Fruit fly (Drosophila melanogaster) whole organism, wandering third instar larva: ENCODE data around the gene Toll-6.

Experiments
- CG9705 ChIP-seq: fragments of 200-800 bp; sonication (Bioruptor generic); optimal IDR thresholded peaks from 2 replicates; lab custom pipeline; 2018; ENCODE audit warnings: missing biosample characterization, mild to moderate bottlenecking, missing genetic modification characterization
- Dif ChIP-seq: fragments of 200-275, 200-300 bp; sonication (Bioruptor generic); optimal IDR thresholded peaks from 2 replicates; lab custom pipeline; 2018; ENCODE audit warnings: missing biosample characterization, missing genetic modification characterization; ENCODE audit not compliant: partially characterized antibody
- Hnf4 ChIP-seq: fragments of 200-800 bp; sonication (Bioruptor generic); optimal IDR thresholded peaks from 2 replicates; lab custom pipeline; 2016; ENCODE audit warnings: missing biosample characterization, mild to moderate bottlenecking, missing genetic modification characterization
- Hr78 ChIP-seq: fragments of >200 bp; optimal IDR thresholded peaks from 2 replicates; lab custom pipeline; 2017; ENCODE audit warnings: missing biosample characterization, missing genetic modification characterization
- Jra ChIP-seq: sonication (Bioruptor generic); optimal IDR thresholded peaks from 2 replicates; lab custom pipeline; 2016; ENCODE audit warnings: missing biosample characterization, missing genetic modification characterization
- N ChIP-seq: fragments of >200 bp; optimal IDR thresholded peaks from 2 replicates; lab custom pipeline; 2018; ENCODE audit warnings: missing biosample characterization, missing external identifiers, missing genetic modification characterization
- OdsH ChIP-seq: fragments of 200-800 bp; sonication (Bioruptor generic); optimal IDR thresholded peaks from 2 replicates; lab custom pipeline; 2016; ENCODE audit warnings: missing biosample characterization, mild to moderate bottlenecking, missing genetic modification characterization
- br ChIP-seq: fragments of 200-800 bp; sonication (Bioruptor generic); optimal IDR thresholded peaks from 2 replicates; lab custom pipeline; 2016; ENCODE audit warnings: missing biosample characterization, missing genetic modification characterization
- brk ChIP-seq: fragments of 200-800 bp; sonication (Bioruptor generic); optimal IDR thresholded peaks from 2 replicates; lab custom pipeline; 2016; ENCODE audit warnings: missing biosample characterization, mild to moderate bottlenecking, missing genetic modification characterization
- dmrt93B ChIP-seq: fragments of 200-800 bp; sonication (Bioruptor generic); optimal IDR thresholded peaks from 2 replicates; lab custom pipeline; 2018; ENCODE audit warnings: missing biosample characterization, mild to moderate bottlenecking, missing genetic modification characterization
- fru ChIP-seq: fragments of 200-800 bp; sonication (Bioruptor generic); optimal IDR thresholded peaks from 3 replicates; lab custom pipeline; 2016; ENCODE audit warnings: missing biosample characterization, mild to moderate bottlenecking, missing genetic modification characterization
- psq ChIP-seq: fragments of 200-800 bp; sonication (Bioruptor generic); optimal IDR thresholded peaks from 3 replicates; lab custom pipeline; 2017; ENCODE audit warnings: missing biosample characterization, mild to moderate bottlenecking, missing genetic modification characterization, moderate library complexity
- tai ChIP-seq: sonication (Bioruptor generic); optimal IDR thresholded peaks from 2 replicates; lab custom pipeline; 2016; ENCODE audit warnings: missing biosample characterization, missing genetic modification characterization
- usp ChIP-seq: fragments of >200 bp; optimal IDR thresholded peaks from 2 replicates; lab custom pipeline; 2017; ENCODE audit warnings: missing biosample characterization, missing genetic modification characterization

dm6 chr3L:15304224-15305035, 32.1 kb upstream of the Toll-6 start, which contains the start of gene CG7255:
- no peak for TF ChIP-seq psq
- no peak for TF ChIP-seq dmrt93B
- TF ChIP-seq br (GFP tag; lab: Kevin White, UChicago), result no peak
- no peak for TF ChIP-seq N (GFP tag; lab: Kevin White, UChicago)
- TF ChIP-seq usp (GFP tag; lab: Kevin White, UChicago), result no peak
- TF ChIP-seq fru (GFP tag; lab: Kevin White, UChicago), result no peak
- TF ChIP-seq Dif (GFP tag; lab: Kevin White, UChicago), result no peak
- TF ChIP-seq brk (GFP tag; lab: Kevin White, UChicago), result no peak
- no peak for TF ChIP-seq CG9705 (GFP tag; lab: Kevin White, UChicago)
- TF ChIP-seq Hnf4 (GFP tag; lab: Kevin White, UChicago), result no peak
- no peak for TF ChIP-seq OdsH (GFP tag; lab: Kevin White, UChicago)
- no peak for TF ChIP-seq tai (GFP tag; lab: Kevin White, UChicago)
- no peak for TF ChIP-seq Hr78
- TF ChIP-seq Jra (GFP tag; lab: Kevin White, UChicago), result peak; percentile 30
